Fruit fly (Drosophila melanogaster) S2 (cell line): ENCODE measurements around the gene Lmx1a.

Experiments used
- CG8478 ChIP-seq: fragments of >200 bp; optimal IDR thresholded peaks from 2 replicates; lab custom pipeline; 2018
- CTCF ChIP-seq, 2 experiments: fragments of >200 bp; optimal IDR thresholded peaks; 2 replicates each; lab custom pipeline; 2018

DNA sequence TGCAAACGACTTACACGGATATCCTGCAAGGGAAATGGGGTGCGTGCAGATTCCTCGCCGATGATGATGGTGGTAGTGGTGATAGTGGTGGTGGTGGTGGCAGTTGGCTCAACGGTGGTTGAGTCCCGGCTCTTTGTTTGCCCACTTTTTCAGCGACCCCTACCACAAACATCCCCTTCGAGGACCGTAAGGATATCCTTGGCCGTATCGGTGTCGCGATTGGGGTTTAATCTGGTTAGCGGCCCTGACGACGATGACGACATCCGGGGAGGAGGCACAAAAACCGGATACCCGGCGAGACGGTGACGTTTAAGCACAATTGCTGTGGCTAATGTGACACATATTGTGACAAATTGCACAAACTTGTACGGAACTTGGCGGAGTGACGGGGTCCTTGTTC is 39.4 kb upstream of the Lmx1a start:
- TF ChIP-seq CG8478 (lab: Kevin White, UChicago): no peak
- TF ChIP-seq CTCF (optimal IDR thresholded peaks at IDR 0.05; lab: Kevin White, UChicago): no peak
